Fruit fly (Drosophila melanogaster) whole organism, embryonic: ENCODE results near the gene Ir87a.

Experiments
- Atf3 ChIP-seq: fragments of 200-800 bp; sonication (Bioruptor generic); optimal IDR thresholded peaks from 3 replicates; lab custom pipeline; 2016; ENCODE audit warnings: missing biosample characterization, missing genetic modification characterization
- BEAF-32 ChIP-seq: fragments of 200-800 bp; sonication (Bioruptor generic); optimal IDR thresholded peaks from 3 replicates; lab custom pipeline; 2017; ENCODE audit warnings: missing biosample characterization, missing genetic modification characterization, mild to moderate bottlenecking, moderate library complexity, missing genetic modification reagents
- Blimp-1 ChIP-seq: fragments of 200-800 bp; sonication (Bioruptor generic); optimal IDR thresholded peaks from 3 replicates; lab custom pipeline; 2018; ENCODE audit warnings: missing biosample characterization, missing genetic modification characterization, mild to moderate bottlenecking, moderate library complexity, missing genetic modification reagents
- CG1024 ChIP-seq: fragments of 200-800 bp; sonication (Bioruptor generic); IDR thresholded peaks from 2 replicates; pipeline ENCODE4 v1.3.6; 2022; ENCODE audit warnings: missing biosample characterization, missing genetic modification characterization
- CG14441 ChIP-seq: fragments of 200-800 bp; sonication (Bioruptor generic); IDR thresholded peaks from 2 replicates; pipeline ENCODE4 v1.3.6; 2022; ENCODE audit warnings: missing biosample characterization, missing genetic modification characterization
- CG14860 ChIP-seq: fragments of 200-800 bp; sonication (Bioruptor generic); IDR thresholded peaks from 3 replicates; pipeline ENCODE4 v1.3.6; 2022; ENCODE audit warnings: missing biosample characterization, missing genetic modification characterization; ENCODE audit not compliant: partially characterized antibody
- CG14965 ChIP-seq: fragments of 200-800 bp; sonication (Bioruptor generic); optimal IDR thresholded peaks from 2 replicates; lab custom pipeline; 2016; ENCODE audit warnings: missing biosample characterization, missing genetic modification characterization, borderline replicate concordance
- CG15073 ChIP-seq: fragments of 200-800 bp; sonication (Bioruptor generic); optimal IDR thresholded peaks from 2 replicates; lab custom pipeline; 2016; ENCODE audit warnings: missing biosample characterization, missing genetic modification characterization
- CG17802 ChIP-seq: fragments of 200-800 bp; sonication (Bioruptor generic); optimal IDR thresholded peaks from 2 replicates; lab custom pipeline; 2018; ENCODE audit warnings: missing biosample characterization, mild to moderate bottlenecking, missing genetic modification characterization, moderate library complexity
- CG18262 ChIP-seq: fragments of 200-800 bp; optimal IDR thresholded peaks from 3 replicates; lab custom pipeline; 2019; ENCODE audit warnings: missing biosample characterization, mild to moderate bottlenecking, missing genetic modification characterization, moderate library complexity
- CG2116 ChIP-seq: fragments of 200-800 bp; sonication (Bioruptor generic); optimal IDR thresholded peaks from 3 replicates; lab custom pipeline; 2018; ENCODE audit warnings: missing biosample characterization, mild to moderate bottlenecking, missing genetic modification characterization
- CG2120 ChIP-seq: fragments of 200-800 bp; sonication (Bioruptor generic); optimal IDR thresholded peaks from 3 replicates; lab custom pipeline; 2016; ENCODE audit warnings: missing biosample characterization, missing genetic modification characterization
- CG3065 ChIP-seq: fragments of 200-800 bp; sonication (Bioruptor generic); optimal IDR thresholded peaks from 2 replicates; lab custom pipeline; 2016; ENCODE audit warnings: missing biosample characterization, missing genetic modification characterization
- CG31365 ChIP-seq: fragments of 200-800 bp; sonication (Bioruptor generic); optimal IDR thresholded peaks from 2 replicates; lab custom pipeline; 2018; ENCODE audit warnings: missing biosample characterization, mild to moderate bottlenecking, missing genetic modification characterization
- CG3726 ChIP-seq: fragments of 200-800 bp; sonication (Bioruptor generic); IDR thresholded peaks from 3 replicates; pipeline ENCODE4, ENCODE4 v1.3.6; 2022; ENCODE audit warnings: missing biosample characterization, missing genetic modification characterization
- CG3995 ChIP-seq: fragments of 200-800 bp; sonication (Bioruptor generic); optimal IDR thresholded peaks from 3 replicates; lab custom pipeline; 2016; ENCODE audit warnings: missing biosample characterization, missing genetic modification characterization
- CG4282 ChIP-seq: fragments of 200-800 bp; sonication (Bioruptor generic); optimal IDR thresholded peaks from 2 replicates; lab custom pipeline; 2016; ENCODE audit warnings: missing biosample characterization, missing genetic modification characterization
- CG4360 ChIP-seq: fragments of 200-800 bp; sonication (Bioruptor generic); IDR thresholded peaks from 2 replicates; pipeline ENCODE4 v1.3.6; 2022; ENCODE audit warnings: missing biosample characterization, missing genetic modification characterization
- CG7745 ChIP-seq: fragments of 200-800 bp; sonication (Bioruptor generic); optimal IDR thresholded peaks from 2 replicates; lab custom pipeline; 2018; ENCODE audit warnings: missing biosample characterization, mild to moderate bottlenecking, missing genetic modification characterization, moderate library complexity
- CG9932 ChIP-seq: fragments of 200-800 bp; sonication (Bioruptor generic); IDR thresholded peaks from 2 replicates; pipeline ENCODE4 v1.3.6; 2022; ENCODE audit warnings: missing biosample characterization, missing genetic modification characterization
- CTCF ChIP-seq: fragments of 200-800 bp; sonication (Bioruptor generic); optimal IDR thresholded peaks from 2 replicates; lab custom pipeline; 2017; ENCODE audit warnings: missing biosample characterization, mild to moderate bottlenecking, missing genetic modification characterization, moderate library complexity
- Dbx ChIP-seq: fragments of 200-800 bp; sonication (Bioruptor generic); IDR thresholded peaks from 3 replicates; pipeline ENCODE4 v1.3.6; 2022; ENCODE audit warnings: missing biosample characterization, missing genetic modification characterization
- Doc3 ChIP-seq: fragments of 200-800 bp; sonication (Bioruptor generic); IDR thresholded peaks from 3 replicates; pipeline ENCODE4 v1.3.6; 2022; ENCODE audit warnings: missing biosample characterization, missing genetic modification characterization; ENCODE audit not compliant: partially characterized antibody
- Drgx ChIP-seq: fragments of 200-800 bp; sonication (Bioruptor generic); IDR thresholded peaks from 2 replicates; pipeline ENCODE4 v1.3.6; 2022; ENCODE audit warnings: missing biosample characterization, missing genetic modification characterization
- Lhr ChIP-seq: fragments of 200-800 bp; sonication (Bioruptor generic); optimal IDR thresholded peaks from 3 replicates; lab custom pipeline; 2017; ENCODE audit warnings: mild to moderate bottlenecking, missing biosample characterization, missing genetic modification reagents, missing genetic modification characterization
- Sry-β ChIP-seq: fragments of 200-800 bp; sonication (Bioruptor generic); optimal IDR thresholded peaks from 2 replicates; lab custom pipeline; 2018; ENCODE audit warnings: missing biosample characterization, mild to moderate bottlenecking, missing genetic modification characterization, moderate library complexity
- Ssrp ChIP-seq: fragments of 200-800 bp; sonication (Bioruptor generic); optimal IDR thresholded peaks from 2 replicates; lab custom pipeline; 2018; ENCODE audit warnings: missing biosample characterization, mild to moderate bottlenecking, missing genetic modification characterization, moderate library complexity
- Xrp1 ChIP-seq: fragments of 200-800 bp; sonication (Bioruptor generic); IDR thresholded peaks from 2 replicates; pipeline ENCODE4 v1.3.6; 2022; ENCODE audit warnings: missing biosample characterization, missing genetic modification characterization
- ac ChIP-seq: fragments of 200-800 bp; sonication (Bioruptor generic); optimal IDR thresholded peaks from 3 replicates; lab custom pipeline; 2017; ENCODE audit warnings: missing biosample characterization, mild to moderate bottlenecking, missing genetic modification characterization
- al ChIP-seq: fragments of 200-800 bp; sonication (Bioruptor generic); IDR thresholded peaks from 2 replicates; pipeline ENCODE4 v1.3.6; 2022; ENCODE audit warnings: missing biosample characterization, missing genetic modification characterization
- bcd ChIP-seq: fragments of 200-800 bp; sonication (Bioruptor generic); optimal IDR thresholded peaks from 2 replicates; lab custom pipeline; 2017; ENCODE audit warnings: missing biosample characterization, mild to moderate bottlenecking, missing genetic modification characterization
- bigmax ChIP-seq: fragments of 200-800 bp; sonication (Bioruptor generic); optimal IDR thresholded peaks from 2 replicates; lab custom pipeline; 2018; ENCODE audit warnings: missing biosample characterization, mild to moderate bottlenecking, missing genetic modification characterization
- caup ChIP-seq: fragments of 200-800 bp; sonication (Bioruptor generic); optimal IDR thresholded peaks from 3 replicates; lab custom pipeline; 2017; ENCODE audit warnings: missing biosample characterization, mild to moderate bottlenecking, missing genetic modification characterization, moderate library complexity; ENCODE audit not compliant: severe bottlenecking
- chif ChIP-seq, 2 experiments: fragments of 200-800 bp; sonication (Bioruptor generic); optimal IDR thresholded peaks; 3 replicates each; lab custom pipeline; 2016; ENCODE audit warnings: missing biosample characterization in 2 of 2, missing genetic modification characterization in 2 of 2
- dmrt99B ChIP-seq: fragments of 200-800 bp; sonication (Bioruptor generic); optimal IDR thresholded peaks from 2 replicates; lab custom pipeline; 2018; ENCODE audit warnings: missing biosample characterization, mild to moderate bottlenecking, missing genetic modification characterization, moderate library complexity
- emc ChIP-seq: fragments of 200-800 bp; sonication (Bioruptor generic); optimal IDR thresholded peaks from 2 replicates; lab custom pipeline; 2016; ENCODE audit warnings: missing biosample characterization, missing genetic modification characterization
- eyg ChIP-seq: fragments of 200-800 bp; sonication (Bioruptor generic); optimal IDR thresholded peaks from 3 replicates; lab custom pipeline; 2016; ENCODE audit warnings: missing biosample characterization, missing genetic modification characterization
- knrl ChIP-seq: fragments of 200-800 bp; sonication (Bioruptor generic); IDR thresholded peaks from 3 replicates; pipeline ENCODE4 v1.3.6; 2022; ENCODE audit warnings: missing biosample characterization, missing genetic modification characterization; ENCODE audit not compliant: partially characterized antibody
- lov ChIP-seq, 2 experiments: fragments of 200-800 bp in 1 of 2; fragments of >200 bp in 1 of 2; sonication (Bioruptor generic) in 1 of 2; IDR thresholded peaks in 1 of 2; optimal IDR thresholded peaks in 1 of 2; 2 replicates in 1 of 2; 3 replicates in 1 of 2; pipeline versions ENCODE4 v1.3.6 to Lab custom; 2017 to 2022; ENCODE audit warnings: missing biosample characterization in 1 of 2, missing genetic modification characterization in 1 of 2
- nerfin-1 ChIP-seq: fragments of 200-800 bp; sonication (Bioruptor generic); optimal IDR thresholded peaks from 3 replicates; lab custom pipeline; 2019; ENCODE audit warnings: missing biosample characterization, mild to moderate bottlenecking, missing genetic modification characterization, moderate library complexity
- pan ChIP-seq, 4 experiments: fragments of >200 bp in 3 of 4; fragments of 200-800 bp in 1 of 4; sonication (Bioruptor generic) in 1 of 4; optimal IDR thresholded peaks in 3 of 4; IDR thresholded peaks in 1 of 4; 2 replicates each; pipeline versions ENCODE4 v1.3.6 to Lab custom; 2017 to 2022; ENCODE audit warnings: missing biosample characterization in 2 of 4, missing genetic modification characterization in 2 of 4, mixed read lengths in 1 of 4
- pb ChIP-seq: fragments of 200-800 bp; sonication (Bioruptor generic); optimal IDR thresholded peaks from 3 replicates; lab custom pipeline; 2016; ENCODE audit warnings: missing biosample characterization, missing genetic modification characterization
- phol ChIP-seq: fragments of 200-800 bp; sonication (Bioruptor generic); optimal IDR thresholded peaks from 3 replicates; lab custom pipeline; 2018; ENCODE audit warnings: missing biosample characterization, mild to moderate bottlenecking, missing genetic modification characterization, moderate library complexity
- prd ChIP-seq, 3 experiments: fragments of >200 bp in 2 of 3; fragments of 200-800 bp in 1 of 3; sonication (Bioruptor generic) in 1 of 3; optimal IDR thresholded peaks in 2 of 3; IDR thresholded peaks in 1 of 3; 2 replicates in 2 of 3; 3 replicates in 1 of 3; pipeline versions ENCODE4 v1.3.6 to Lab custom; 2017 to 2022; ENCODE audit warnings: missing biosample characterization in 1 of 3, missing genetic modification characterization in 1 of 3
- rib ChIP-seq: fragments of 200-800 bp; sonication (Bioruptor generic); IDR thresholded peaks from 2 replicates; pipeline ENCODE4 v1.3.6; 2022; ENCODE audit warnings: missing biosample characterization, missing genetic modification characterization
- stwl ChIP-seq: fragments of 200-800 bp; sonication (Bioruptor generic); optimal IDR thresholded peaks from 3 replicates; lab custom pipeline; 2018; ENCODE audit warnings: missing biosample characterization, mild to moderate bottlenecking, missing genetic modification characterization, moderate library complexity
- tup ChIP-seq: fragments of 200-800 bp; sonication (Bioruptor generic); optimal IDR thresholded peaks from 2 replicates; lab custom pipeline; 2016; ENCODE audit warnings: missing biosample characterization, mild to moderate bottlenecking, missing genetic modification characterization, moderate library complexity
- unpg ChIP-seq: fragments of 200-800 bp; sonication (Bioruptor generic); optimal IDR thresholded peaks from 3 replicates; lab custom pipeline; 2018; ENCODE audit warnings: missing biosample characterization, mild to moderate bottlenecking, missing genetic modification characterization, moderate library complexity

Gene Ir87a

DNA sequence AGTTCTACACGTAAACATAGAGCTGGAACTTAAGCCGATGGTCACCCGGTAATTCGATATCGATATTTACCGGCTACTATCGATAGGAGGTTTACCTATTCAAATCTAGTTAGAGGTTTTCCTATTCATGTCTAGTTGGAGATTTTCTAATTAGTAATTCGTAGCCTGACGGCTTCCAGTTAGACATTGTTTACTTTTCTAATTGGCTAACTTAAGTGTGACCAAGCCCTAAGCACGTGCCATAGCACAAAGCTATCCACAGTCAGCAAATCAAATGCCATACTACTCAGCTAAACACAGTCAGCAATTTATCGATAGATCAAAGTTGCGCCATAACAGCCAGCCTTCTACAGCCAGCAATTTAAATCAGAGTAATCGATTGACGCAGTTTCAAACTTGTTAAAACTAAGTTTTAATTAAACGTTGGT lies 17.0 kb upstream of the Ir87a start, which contains the start of gene Dpm3 (continued):
- TF ChIP-seq caup (no peak), Blimp-1 (GFP tag; lab: Kevin White, UChicago) (peak; percentile 18), pan (optimal IDR thresholded peaks at IDR 0.05; lab: Kevin White, UChicago) (no peak), pan (GFP tag; optimal IDR thresholded peaks at IDR 0.05 in 1 of 2, IDR thresholded peaks at IDR 0.05 in 1 of 2) (no peak), bigmax (GFP tag; lab: Kevin White, UChicago) (no peak), CG17802 (tag; lab: Kevin White, UChicago) (peak; percentile 57), al (no peak), Doc3 (peak; percentile 95), ac (no peak), Sry-β (GFP tag; lab: Kevin White, UChicago) (peak; percentile 31), dmrt99B (tag; lab: Kevin White, UChicago) (no peak), CG14965 (GFP tag; lab: Kevin White, UChicago) (no peak), prd (optimal IDR thresholded peaks at IDR 0.05; lab: Kevin White, UChicago) (no peak), prd (GFP tag; IDR thresholded peaks at IDR 0.05; lab: Robert Waterston, UW) (peak; percentile 43; the same call in 2 of the 3 replicates), CG3995 (GFP tag; lab: Kevin White, UChicago) (no peak), CG2116 (peak; percentile 68), Drgx (no peak), Xrp1 (GFP tag; lab: Robert Waterston, UW) (no peak), knrl (peak; percentile 94), tup (GFP tag; lab: Kevin White, UChicago) (no peak), unpg (no peak), CG18262 (tag; lab: Kevin White, UChicago) (peak; percentile 9), eyg (peak; percentile 23), phol (peak; percentile 70), CG15073 (GFP tag; lab: Kevin White, UChicago) (no peak), CG3065 (peak; percentile 17), CG1024 (no peak), BEAF-32 (GFP tag; lab: Kevin White, UChicago) (peak; percentile 93), pb (peak; percentile 58), CG9932 (GFP tag; lab: Robert Waterston, UW) (peak; percentile 68), CG14860 (GFP tag; lab: Robert Waterston, UW) (peak; percentile 91), stwl (tag; lab: Kevin White, UChicago) (peak; percentile 96), CG31365 (no peak), emc (GFP tag; lab: Kevin White, UChicago) (no peak), CG14441 (no peak), CG4282 (GFP tag; lab: Kevin White, UChicago) (peak; percentile 6), chif (GFP tag; optimal IDR thresholded peaks at IDR 0.05; lab: Kevin White, UChicago) (peak in 1 of 2 experiments; percentile 50), CG4360 (GFP tag; lab: Robert Waterston, UW) (no peak), CG7745 (peak; percentile 9), bcd (peak; percentile 41), CG3726 (GFP tag; lab: Robert Waterston, UW) (no peak), Lhr (GFP tag; lab: Kevin White, UChicago) (peak; percentile 99), Dbx (GFP tag; lab: Robert Waterston, UW) (0 out of 3 replicates have a peak, but pooled peaks have one; percentile 38), lov (optimal IDR thresholded peaks at IDR 0.05; lab: Kevin White, UChicago) (no peak), lov (GFP tag; IDR thresholded peaks at IDR 0.05; lab: Robert Waterston, UW) (no peak), CTCF (GFP tag; lab: Kevin White, UChicago) (no peak), nerfin-1 (tag; lab: Kevin White, UChicago) (peak; percentile 20), Ssrp (tag; lab: Kevin White, UChicago) (no peak), Atf3 (GFP tag; lab: Kevin White, UChicago) (peak; percentile 23), rib (GFP tag; lab: Robert Waterston, UW) (no peak), CG2120 (peak; percentile 58)
